Fruit fly (Drosophila melanogaster) whole organism, wandering third instar larva: ENCODE measurements around the gene Rab40.

ENCODE experiments used
- Abd-B ChIP-seq: fragments of >200 bp; optimal IDR thresholded peaks from 2 replicates; lab custom pipeline; 2017; ENCODE audit warnings: missing biosample characterization, missing genetic modification characterization
- CG32264 ChIP-seq: fragments of 200-800 bp; sonication (Bioruptor generic); optimal IDR thresholded peaks from 2 replicates; lab custom pipeline; 2016; ENCODE audit warnings: missing biosample characterization, missing genetic modification characterization
- CrebA ChIP-seq: fragments of 200-800 bp; sonication (Bioruptor generic); optimal IDR thresholded peaks from 2 replicates; lab custom pipeline; 2016; ENCODE audit warnings: missing biosample characterization, mild to moderate bottlenecking, missing genetic modification characterization, borderline replicate concordance
- Dfd ChIP-seq: fragments of >200 bp; optimal IDR thresholded peaks from 2 replicates; lab custom pipeline; 2017; ENCODE audit warnings: missing biosample characterization, missing genetic modification characterization
- Dif ChIP-seq: fragments of 200-275, 200-300 bp; sonication (Bioruptor generic); optimal IDR thresholded peaks from 2 replicates; lab custom pipeline; 2018; ENCODE audit warnings: missing biosample characterization, missing genetic modification characterization; ENCODE audit not compliant: partially characterized antibody
- GATAd ChIP-seq: sonication (Bioruptor generic); optimal IDR thresholded peaks from 2 replicates; lab custom pipeline; 2016; ENCODE audit warnings: missing biosample characterization, missing genetic modification characterization
- HLH106 ChIP-seq: fragments of 200-800 bp; optimal IDR thresholded peaks from 3 replicates; lab custom pipeline; 2019; ENCODE audit warnings: missing biosample characterization, mild to moderate bottlenecking, missing genetic modification characterization, moderate library complexity
- Hnf4 ChIP-seq: fragments of 200-800 bp; sonication (Bioruptor generic); optimal IDR thresholded peaks from 2 replicates; lab custom pipeline; 2016; ENCODE audit warnings: missing biosample characterization, mild to moderate bottlenecking, missing genetic modification characterization
- Hr78 ChIP-seq: fragments of >200 bp; optimal IDR thresholded peaks from 2 replicates; lab custom pipeline; 2017; ENCODE audit warnings: missing biosample characterization, missing genetic modification characterization
- Hr83 ChIP-seq: fragments of 200-300 bp; sonication (Bioruptor generic); optimal IDR thresholded peaks from 2 replicates; lab custom pipeline; 2016; ENCODE audit warnings: missing biosample characterization, mild to moderate bottlenecking, missing genetic modification characterization, moderate library complexity; ENCODE audit not compliant: poor library complexity, severe bottlenecking
- Jra ChIP-seq: sonication (Bioruptor generic); optimal IDR thresholded peaks from 2 replicates; lab custom pipeline; 2016; ENCODE audit warnings: missing biosample characterization, missing genetic modification characterization
- Mio ChIP-seq: sonication (Bioruptor generic); optimal IDR thresholded peaks from 2 replicates; lab custom pipeline; 2016; ENCODE audit warnings: missing biosample characterization, missing genetic modification characterization
- Myc ChIP-seq: fragments of >200 bp; optimal IDR thresholded peaks from 2 replicates; lab custom pipeline; 2017
- N ChIP-seq: fragments of >200 bp; optimal IDR thresholded peaks from 2 replicates; lab custom pipeline; 2018; ENCODE audit warnings: missing biosample characterization, missing external identifiers, missing genetic modification characterization
- OdsH ChIP-seq: fragments of 200-800 bp; sonication (Bioruptor generic); optimal IDR thresholded peaks from 2 replicates; lab custom pipeline; 2016; ENCODE audit warnings: missing biosample characterization, mild to moderate bottlenecking, missing genetic modification characterization
- Rel ChIP-seq, 2 experiments: fragments of 200-800 bp; sonication (Bioruptor generic) in 1 of 2; optimal IDR thresholded peaks; 2 replicates in 1 of 2; 3 replicates in 1 of 2; lab custom pipeline; 2016 to 2019; ENCODE audit warnings: mild to moderate bottlenecking in 2 of 2, missing biosample characterization in 2 of 2, missing genetic modification characterization in 2 of 2, moderate library complexity in 1 of 2
- Sp1 ChIP-seq: fragments of 200-800 bp; sonication (Bioruptor generic); optimal IDR thresholded peaks from 3 replicates; lab custom pipeline; 2019; ENCODE audit warnings: missing biosample characterization, mild to moderate bottlenecking, missing genetic modification characterization, moderate library complexity
- br ChIP-seq: fragments of 200-800 bp; sonication (Bioruptor generic); optimal IDR thresholded peaks from 2 replicates; lab custom pipeline; 2016; ENCODE audit warnings: missing biosample characterization, missing genetic modification characterization
- dl ChIP-seq, 2 experiments: fragments of 175-275, 200-275 bp in 1 of 2; fragments of 200-275 bp in 1 of 2; sonication (Bioruptor generic); optimal IDR thresholded peaks; lab custom pipeline; 2018; ENCODE audit warnings: mild to moderate bottlenecking in 2 of 2, missing biosample characterization in 2 of 2, missing genetic modification characterization in 2 of 2, moderate library complexity in 2 of 2; ENCODE audit not compliant: partially characterized antibody in 2 of 2, insufficient read depth in 1 of 2
- dmrt93B ChIP-seq: fragments of 200-800 bp; sonication (Bioruptor generic); optimal IDR thresholded peaks from 2 replicates; lab custom pipeline; 2018; ENCODE audit warnings: missing biosample characterization, mild to moderate bottlenecking, missing genetic modification characterization
- dsf ChIP-seq: sonication (Bioruptor generic); optimal IDR thresholded peaks from 2 replicates; lab custom pipeline; 2016; ENCODE audit warnings: missing biosample characterization, missing genetic modification characterization, borderline replicate concordance
- foxo ChIP-seq, 2 experiments: fragments of 200-800 bp; sonication (Bioruptor generic); optimal IDR thresholded peaks; 2 replicates in 1 of 2; 3 replicates in 1 of 2; lab custom pipeline; 2016 to 2017; ENCODE audit warnings: missing biosample characterization in 2 of 2, missing genetic modification characterization in 2 of 2
- fru ChIP-seq: fragments of 200-800 bp; sonication (Bioruptor generic); optimal IDR thresholded peaks from 3 replicates; lab custom pipeline; 2016; ENCODE audit warnings: missing biosample characterization, mild to moderate bottlenecking, missing genetic modification characterization
- h ChIP-seq: fragments of 200-800 bp; sonication (Bioruptor generic); optimal IDR thresholded peaks from 3 replicates; lab custom pipeline; 2016; ENCODE audit warnings: missing biosample characterization, mild to moderate bottlenecking, missing genetic modification characterization
- jim ChIP-seq: fragments of 175-275, 200-325 bp; sonication (Bioruptor generic); optimal IDR thresholded peaks from 2 replicates; lab custom pipeline; 2016; ENCODE audit warnings: missing biosample characterization, mild to moderate bottlenecking, missing genetic modification characterization
- lola ChIP-seq: fragments of >200 bp; optimal IDR thresholded peaks from 2 replicates; lab custom pipeline; 2017; ENCODE audit warnings: missing biosample characterization, missing genetic modification characterization
- psq ChIP-seq: fragments of 200-800 bp; sonication (Bioruptor generic); optimal IDR thresholded peaks from 3 replicates; lab custom pipeline; 2017; ENCODE audit warnings: missing biosample characterization, mild to moderate bottlenecking, missing genetic modification characterization, moderate library complexity
- rgr ChIP-seq: fragments of 200-800 bp; sonication (Bioruptor generic); optimal IDR thresholded peaks from 3 replicates; lab custom pipeline; 2016; ENCODE audit warnings: missing biosample characterization, mild to moderate bottlenecking, missing genetic modification characterization
- sage ChIP-seq: fragments of 200-800 bp; sonication (Bioruptor generic); optimal IDR thresholded peaks from 2 replicates; lab custom pipeline; 2016; ENCODE audit warnings: missing biosample characterization, mild to moderate bottlenecking, missing genetic modification characterization
- sv ChIP-seq: fragments of 200-800 bp; sonication (Bioruptor generic); optimal IDR thresholded peaks from 3 replicates; lab custom pipeline; 2016; ENCODE audit warnings: missing biosample characterization, missing genetic modification characterization
- tai ChIP-seq: sonication (Bioruptor generic); optimal IDR thresholded peaks from 2 replicates; lab custom pipeline; 2016; ENCODE audit warnings: missing biosample characterization, missing genetic modification characterization

Gene Rab40

DNA sequence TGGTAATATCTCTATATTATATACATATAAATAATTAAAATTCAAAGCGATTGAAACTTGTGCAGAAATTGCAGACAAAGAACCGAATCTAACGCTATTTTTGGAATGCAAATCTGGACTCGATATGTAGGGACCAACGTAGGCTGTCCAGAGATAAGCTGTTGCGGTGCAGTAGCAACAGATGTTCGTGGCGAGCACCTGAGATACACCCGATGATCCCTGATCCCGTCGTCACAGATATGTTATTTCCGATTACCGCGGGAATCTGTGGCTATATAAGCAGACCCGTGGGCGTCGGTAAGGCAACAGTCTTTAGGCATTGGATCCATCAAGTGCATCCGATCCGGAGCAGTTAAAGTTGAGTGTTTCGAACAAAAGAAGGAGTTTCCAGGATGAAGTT is 27.1 kb upstream of the Rab40 start, which contains the start of gene Lsp1alpha:
Gene Lsp1alpha, plus strand, starts transcription at position 301 of the 400 bp plus-strand sequence.
- TF ChIP-seq tai (GFP tag; lab: Kevin White, UChicago) (no peak), CrebA (no peak), rgr (GFP tag; lab: Kevin White, UChicago) (no peak), Hnf4 (no peak), sage (GFP tag; lab: Kevin White, UChicago) (no peak), psq (GFP tag; lab: Kevin White, UChicago) (no peak), h (GFP tag; lab: Kevin White, UChicago) (no peak), fru (no peak), jim (GFP tag; lab: Kevin White, UChicago) (no peak), Dfd (GFP tag; lab: Kevin White, UChicago) (no peak), Mio (GFP tag; lab: Kevin White, UChicago) (no peak), Abd-B (no peak)

DNA sequence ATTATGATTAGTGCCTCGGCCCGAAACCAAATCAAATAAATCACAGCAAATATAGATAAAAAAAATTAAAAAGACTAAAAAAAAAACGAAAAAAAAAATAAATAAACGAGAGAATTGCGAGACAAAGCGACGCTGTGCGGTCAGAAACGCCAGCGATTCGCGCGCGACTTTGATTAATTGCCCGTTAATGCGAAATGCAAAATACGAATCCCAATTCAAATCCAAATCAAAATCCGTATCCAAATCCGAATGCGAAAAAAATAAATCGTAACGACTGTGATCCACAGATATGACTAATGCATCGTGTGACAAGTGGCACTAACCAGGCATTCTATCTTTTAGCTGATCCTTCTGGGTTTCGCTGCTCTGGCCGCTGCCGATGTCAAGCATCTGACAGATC is 24.6 kb upstream of the Rab40 start:
- no peak for TF ChIP-seq CrebA
- TF ChIP-seq OdsH (GFP tag; lab: Kevin White, UChicago), result no peak
- no peak for TF ChIP-seq psq (GFP tag; lab: Kevin White, UChicago)
- TF ChIP-seq lola (GFP tag; lab: Kevin White, UChicago), result no peak
- TF ChIP-seq Dif (GFP tag; lab: Kevin White, UChicago), result no peak
- no peak for TF ChIP-seq Sp1 (GFP tag; lab: Kevin White, UChicago)
- TF ChIP-seq Rel (GFP tag; optimal IDR thresholded peaks at IDR 0.05; lab: Kevin White, UChicago), result no peak
- no peak for TF ChIP-seq Rel (tag; optimal IDR thresholded peaks at IDR 0.05; lab: Kevin White, UChicago)
- TF ChIP-seq h (GFP tag; lab: Kevin White, UChicago), result no peak
- TF ChIP-seq N, result no peak
- TF ChIP-seq GATAd (GFP tag; lab: Kevin White, UChicago), result no peak
- no peak for TF ChIP-seq jim (GFP tag; lab: Kevin White, UChicago)
- TF ChIP-seq Hr78 (GFP tag; lab: Kevin White, UChicago), result no peak
- no peak for TF ChIP-seq Hr83 (GFP tag; lab: Kevin White, UChicago)
- TF ChIP-seq foxo (GFP tag; optimal IDR thresholded peaks at IDR 0.05; lab: Kevin White, UChicago), result no peak
- TF ChIP-seq Dfd (GFP tag; lab: Kevin White, UChicago), result no peak
- no peak for TF ChIP-seq Myc
- TF ChIP-seq Mio (GFP tag; lab: Kevin White, UChicago), result no peak
- TF ChIP-seq tai (GFP tag; lab: Kevin White, UChicago), result no peak
- no peak for TF ChIP-seq CG32264 (GFP tag; lab: Kevin White, UChicago)
- no peak for TF ChIP-seq Jra (GFP tag; lab: Kevin White, UChicago)

DNA sequence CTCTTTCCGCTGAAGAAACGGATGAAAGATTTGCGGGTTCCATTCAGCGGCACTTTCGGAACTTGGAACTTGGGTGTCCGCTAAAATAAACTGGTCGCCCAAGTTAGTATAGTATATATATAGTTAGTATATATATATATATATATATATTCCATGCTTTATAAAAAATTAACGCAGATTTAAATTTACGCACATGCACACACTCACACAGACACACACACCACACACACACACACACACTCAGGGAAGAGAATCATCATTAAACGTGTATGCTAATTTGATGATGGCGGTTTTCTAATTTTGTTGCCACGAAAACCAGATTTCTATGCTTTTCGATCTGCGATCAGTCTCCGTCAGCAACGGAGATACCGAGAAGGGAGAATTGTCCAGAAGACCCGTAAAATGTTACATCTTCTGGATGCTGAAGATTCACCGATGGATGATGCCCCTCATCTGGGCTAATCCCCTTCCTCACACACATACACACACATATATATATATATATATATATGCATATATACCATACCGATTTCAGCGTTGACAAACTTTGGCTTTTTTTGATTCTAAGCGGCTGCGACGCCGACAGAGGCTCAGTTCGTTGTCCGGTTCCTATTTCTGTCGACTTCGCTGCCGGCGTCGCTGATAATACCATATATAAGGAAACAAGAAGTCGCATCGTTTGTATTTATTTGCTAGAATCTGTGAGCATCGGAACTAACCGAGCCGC is 23.5 kb upstream of the Rab40 start, which contains the start of gene Cpr11A:
Gene Cpr11A, plus strand, starts transcription at position 677 of the 727 bp plus-strand sequence.
- no peak for TF ChIP-seq sv (GFP tag; lab: Kevin White, UChicago)
- TF ChIP-seq tai (GFP tag; lab: Kevin White, UChicago), result no peak
- TF ChIP-seq dsf (GFP tag; lab: Kevin White, UChicago), result no peak
- TF ChIP-seq sage (GFP tag; lab: Kevin White, UChicago), result no peak
- no peak for TF ChIP-seq dl (GFP tag; optimal IDR thresholded peaks at IDR 0.05; lab: Kevin White, UChicago; ENCODE audit: insufficient read depth in 1 of 2, partially characterized antibody in 2 of 2)
- TF ChIP-seq HLH106, result no peak
- TF ChIP-seq Abd-B, result no peak
- TF ChIP-seq Rel (GFP tag; optimal IDR thresholded peaks at IDR 0.05; lab: Kevin White, UChicago), result no peak
- no peak for TF ChIP-seq Rel (tag; optimal IDR thresholded peaks at IDR 0.05; lab: Kevin White, UChicago)
- TF ChIP-seq CrebA, result no peak
- TF ChIP-seq br, result no peak
- TF ChIP-seq lola (GFP tag; lab: Kevin White, UChicago), result no peak
- TF ChIP-seq Mio (GFP tag; lab: Kevin White, UChicago), result no peak
- no peak for TF ChIP-seq GATAd (GFP tag; lab: Kevin White, UChicago)
- no peak for TF ChIP-seq foxo (GFP tag; optimal IDR thresholded peaks at IDR 0.05; lab: Kevin White, UChicago)
- no peak for TF ChIP-seq Jra (GFP tag; lab: Kevin White, UChicago)
- TF ChIP-seq dmrt93B (GFP tag; lab: Kevin White, UChicago), result no peak
- no peak for TF ChIP-seq Hr83 (GFP tag; lab: Kevin White, UChicago)
- TF ChIP-seq jim (GFP tag; lab: Kevin White, UChicago), result no peak
